Worm (Caenorhabditis elegans) whole organism, L2 larva: ENCODE results near the gene ccch-2.
"Not testable (repeated sequence)": the region's sequence is repeated elsewhere in the genome, so short reads cannot be mapped to it uniquely, and the experiment has no call there.

Experiments used
- C34F6.9 ChIP-seq: fragments of 150-350 bp; optimal IDR thresholded peaks from 2 replicates; lab custom pipeline; 2014; ENCODE audit warnings: missing biosample characterization, missing genetic modification characterization
- R02D3.7 ChIP-seq: fragments of 150-350 bp; optimal IDR thresholded peaks from 2 replicates; lab custom pipeline; 2014; ENCODE audit warnings: missing biosample characterization, missing genetic modification characterization
- Y55F3AM.14 ChIP-seq: fragments of 200-800 bp; sonication (Bioruptor generic); optimal IDR thresholded peaks from 2 replicates; lab custom pipeline; 2018; ENCODE audit warnings: mild to moderate bottlenecking, missing genetic modification characterization, missing compliant biosample characterization
- ZK546.5 ChIP-seq: sonication (generic microtip); optimal IDR thresholded peaks from 2 replicates; lab custom pipeline; 2017; ENCODE audit warnings: missing biosample characterization, missing genetic modification characterization
- alr-1 ChIP-seq: fragments of 150-350 bp; optimal IDR thresholded peaks from 2 replicates; lab custom pipeline; 2014; ENCODE audit warnings: missing biosample characterization, missing genetic modification characterization
- aly-2 ChIP-seq: fragments of 150-350 bp; optimal IDR thresholded peaks from 2 replicates; lab custom pipeline; 2014; ENCODE audit warnings: missing biosample characterization, missing genetic modification characterization
- ama-1 ChIP-seq: fragments of 150-350 bp; optimal IDR thresholded peaks from 2 replicates; lab custom pipeline; 2018; ENCODE audit warnings: inconsistent platforms
- ceh-82 ChIP-seq: fragments of 150-350 bp; optimal IDR thresholded peaks from 2 replicates; lab custom pipeline; 2014; ENCODE audit warnings: missing biosample characterization, missing genetic modification characterization
- crh-2 ChIP-seq: sonication (generic microtip); optimal IDR thresholded peaks from 2 replicates; lab custom pipeline; 2017; ENCODE audit warnings: missing biosample characterization, missing genetic modification characterization
- dmd-4 ChIP-seq: sonication (generic microtip); optimal IDR thresholded peaks from 2 replicates; lab custom pipeline; 2017; ENCODE audit warnings: missing biosample characterization, missing genetic modification characterization
- elt-1 ChIP-seq: fragments of 150-350 bp; optimal IDR thresholded peaks from 2 replicates; lab custom pipeline; 2014; ENCODE audit warnings: missing biosample characterization, missing genetic modification characterization
- elt-3 ChIP-seq: sonication (generic microtip); optimal IDR thresholded peaks from 2 replicates; lab custom pipeline; 2017; ENCODE audit warnings: missing biosample characterization, missing genetic modification characterization
- fos-1 ChIP-seq: fragments of 150-350 bp; optimal IDR thresholded peaks from 2 replicates; lab custom pipeline; 2014; ENCODE audit warnings: missing biosample characterization, missing genetic modification characterization
- lin-11 ChIP-seq: fragments of 150-350 bp; sonication (generic microtip); optimal IDR thresholded peaks from 2 replicates; lab custom pipeline; 2014; ENCODE audit warnings: missing biosample characterization, missing genetic modification characterization, inconsistent platforms, mixed read lengths
- lin-39 ChIP-seq: fragments of 150-350 bp; optimal IDR thresholded peaks from 2 replicates; lab custom pipeline; 2014; ENCODE audit warnings: missing biosample characterization, missing genetic modification reagents, missing genetic modification characterization
- lsy-2 ChIP-seq, 2 experiments: fragments of 150-350 bp in 1 of 2; sonication (generic microtip) in 1 of 2; optimal IDR thresholded peaks; 2 replicates each; lab custom pipeline; 2014 to 2017; ENCODE audit warnings: missing biosample characterization in 2 of 2, missing genetic modification characterization in 2 of 2
- mab-5 ChIP-seq: fragments of 150-350 bp; optimal IDR thresholded peaks from 2 replicates; lab custom pipeline; 2014; ENCODE audit warnings: missing biosample characterization, missing genetic modification characterization
- mbf-1 ChIP-seq: sonication (generic microtip); optimal IDR thresholded peaks from 2 replicates; lab custom pipeline; 2017; ENCODE audit warnings: missing biosample characterization, missing genetic modification characterization
- mdl-1 ChIP-seq, 2 experiments: fragments of 150-350 bp in 1 of 2; sonication (generic microtip) in 1 of 2; optimal IDR thresholded peaks; 2 replicates each; lab custom pipeline; 2017; ENCODE audit warnings: missing biosample characterization in 2 of 2, missing genetic modification characterization in 2 of 2
- nhr-10 ChIP-seq: sonication (generic microtip); optimal IDR thresholded peaks from 2 replicates; lab custom pipeline; 2017; ENCODE audit warnings: missing biosample characterization, missing genetic modification characterization
- nhr-12 ChIP-seq: fragments of 150-350 bp; optimal IDR thresholded peaks from 2 replicates; lab custom pipeline; 2014; ENCODE audit warnings: missing biosample characterization, missing genetic modification characterization
- nhr-129 ChIP-seq: fragments of 150-350 bp; optimal IDR thresholded peaks from 2 replicates; lab custom pipeline; 2014; ENCODE audit warnings: missing biosample characterization, missing genetic modification characterization
- nhr-21 ChIP-seq: fragments of 150-350 bp; optimal IDR thresholded peaks from 2 replicates; lab custom pipeline; 2014; ENCODE audit warnings: missing biosample characterization, missing genetic modification characterization
- nhr-6 ChIP-seq: fragments of 150-350 bp; optimal IDR thresholded peaks from 2 replicates; lab custom pipeline; 2014; ENCODE audit warnings: missing biosample characterization, missing genetic modification characterization
- peb-1 ChIP-seq: fragments of 150-350 bp; optimal IDR thresholded peaks from 2 replicates; lab custom pipeline; 2014; ENCODE audit warnings: missing biosample characterization, missing genetic modification characterization
- sem-4 ChIP-seq: fragments of 150-350 bp; optimal IDR thresholded peaks from 2 replicates; lab custom pipeline; 2014; ENCODE audit warnings: missing biosample characterization, missing genetic modification reagents, missing genetic modification characterization
- sma-3 ChIP-seq: sonication (generic microtip); optimal IDR thresholded peaks from 2 replicates; lab custom pipeline; 2016; ENCODE audit warnings: missing genetic modification reagents, missing genetic modification characterization, missing compliant biosample characterization
- sma-9 ChIP-seq, 2 experiments: fragments of 150-350 bp in 1 of 2; sonication (generic microtip) in 1 of 2; optimal IDR thresholded peaks; 2 replicates each; lab custom pipeline; 2014 to 2016; ENCODE audit warnings: missing genetic modification characterization in 2 of 2, mild to moderate bottlenecking in 1 of 2, missing biosample characterization in 1 of 2, missing compliant biosample characterization in 1 of 2, missing genetic modification reagents in 1 of 2, moderate library complexity in 1 of 2
- snpc-4 ChIP-seq: fragments of 150-350 bp; optimal IDR thresholded peaks from 2 replicates; lab custom pipeline; 2014; ENCODE audit warnings: missing biosample characterization, missing genetic modification characterization
- unc-39 ChIP-seq: fragments of 150-350 bp; optimal IDR thresholded peaks from 2 replicates; lab custom pipeline; 2014; ENCODE audit warnings: missing biosample characterization, missing genetic modification characterization
- unc-55 ChIP-seq: fragments of 150-350 bp; sonication (generic microtip); optimal IDR thresholded peaks from 3 replicates; lab custom pipeline; 2014; ENCODE audit warnings: missing biosample characterization, missing genetic modification reagents, missing genetic modification characterization
- zag-1 ChIP-seq: fragments of 150-350 bp; optimal IDR thresholded peaks from 2 replicates; lab custom pipeline; 2014; ENCODE audit warnings: missing biosample characterization, missing genetic modification characterization
- ztf-1 ChIP-seq: fragments of 200-800 bp; sonication (Bioruptor generic); conservative IDR thresholded peaks from 2 replicates; pipeline ENCODE4 v1.3.6; 2022; ENCODE audit warnings: missing genetic modification characterization, missing compliant biosample characterization
- ztf-4 ChIP-seq: fragments of 150-350 bp; optimal IDR thresholded peaks from 2 replicates; lab custom pipeline; 2014; ENCODE audit warnings: missing biosample characterization, missing genetic modification characterization

Gene ccch-2

DNA sequence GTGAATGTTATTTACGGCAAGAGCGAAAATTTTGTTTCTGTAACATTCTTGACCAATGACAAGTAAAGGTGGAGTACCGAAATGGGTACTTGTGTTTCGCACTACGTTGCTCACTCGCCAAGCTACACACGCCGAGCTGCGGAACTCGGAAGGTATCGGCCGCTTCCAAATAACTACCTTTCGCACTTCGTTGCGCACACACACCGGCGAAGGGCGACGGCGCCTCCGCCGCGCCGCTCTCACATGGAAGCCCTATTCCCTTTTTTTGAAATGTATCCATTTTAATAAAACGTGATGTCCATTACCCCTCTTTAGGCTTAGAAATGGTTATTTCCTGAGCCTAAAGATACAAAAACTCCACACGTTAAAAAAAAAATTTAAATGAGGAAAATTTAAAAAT, 28.9 kb downstream of the ccch-2 start:
- TF ChIP-seq dmd-4 (tag; lab: Kevin White, UChicago) = no peak
- no peak for TF ChIP-seq sem-4 (tag; lab: Kevin White, UChicago)
- no peak for TF ChIP-seq aly-2 (tag; lab: Kevin White, UChicago)
- TF ChIP-seq nhr-6 (tag; lab: Kevin White, UChicago) = no peak
- TF ChIP-seq sma-9 (GFP tag; optimal IDR thresholded peaks at IDR 0.05; lab: Kevin White, UChicago) = no peak
- no peak for TF ChIP-seq sma-9 (tag; optimal IDR thresholded peaks at IDR 0.05; lab: Kevin White, UChicago)
- no peak for TF ChIP-seq nhr-21
- no peak for TF ChIP-seq R02D3.7
- no peak for TF ChIP-seq lin-39 (tag; lab: Kevin White, UChicago)

ce11 chrIV:16307925-16308324, 29.9 kb downstream of the ccch-2 start, which contains the start of gene rac-2:
Gene rac-2 (plus strand): TSS chrIV:16308225.
- TF ChIP-seq unc-55, alr-1, elt-3: not testable (repeated sequence)

ce11 chrIV:16310103-16310502, 32.1 kb downstream of the ccch-2 start:
- TF ChIP-seq ama-1 (lab: Kevin White, UChicago) = no peak
- TF ChIP-seq C34F6.9 = no peak
- TF ChIP-seq unc-39 (tag; lab: Kevin White, UChicago) = no peak
- no peak for TF ChIP-seq nhr-12 (tag; lab: Kevin White, UChicago)
- no peak for TF ChIP-seq nhr-6 (tag; lab: Kevin White, UChicago)
- no peak for TF ChIP-seq nhr-10
- TF ChIP-seq sma-3 (GFP tag; lab: Kevin White, UChicago) = no peak
- TF ChIP-seq ceh-82 (tag; lab: Kevin White, UChicago) = no peak
- TF ChIP-seq mbf-1 (tag; lab: Kevin White, UChicago) = no peak
- TF ChIP-seq alr-1 = no peak
- TF ChIP-seq lin-11 (tag; lab: Kevin White, UChicago) = no peak
- no peak for TF ChIP-seq aly-2 (tag; lab: Kevin White, UChicago)
- no peak for TF ChIP-seq zag-1
- no peak for TF ChIP-seq R02D3.7
- TF ChIP-seq ztf-4 = no peak
- TF ChIP-seq fos-1 (tag; lab: Kevin White, UChicago) = no peak
- no peak for TF ChIP-seq elt-3
- no peak for TF ChIP-seq ZK546.5

- no peak for TF ChIP-seq peb-1 (tag; lab: Kevin White, UChicago)
- TF ChIP-seq nhr-129 (tag; lab: Kevin White, UChicago) = no peak
- no peak for TF ChIP-seq unc-39 (tag; lab: Kevin White, UChicago)
- TF ChIP-seq snpc-4 (tag; lab: Kevin White, UChicago) = no peak
- no peak for TF ChIP-seq sma-9 (GFP tag; optimal IDR thresholded peaks at IDR 0.05; lab: Kevin White, UChicago)
- no peak for TF ChIP-seq sma-9 (tag; optimal IDR thresholded peaks at IDR 0.05; lab: Kevin White, UChicago)
- TF ChIP-seq mdl-1 (tag; optimal IDR thresholded peaks at IDR 0.05; lab: Kevin White, UChicago) = no peak
- no peak for TF ChIP-seq Y55F3AM.14
- no peak for TF ChIP-seq sem-4 (tag; lab: Kevin White, UChicago)
- TF ChIP-seq ztf-1 (GFP tag; lab: Robert Waterston, UW) = no peak
- TF ChIP-seq elt-1 = no peak
Observed at ce11 chrIV:16320410-16320809, 42.4 kb downstream of the ccch-2 start, which contains the start of gene K03D3.5. Gene K03D3.5 (minus strand): TSS chrIV:16320510.

DNA sequence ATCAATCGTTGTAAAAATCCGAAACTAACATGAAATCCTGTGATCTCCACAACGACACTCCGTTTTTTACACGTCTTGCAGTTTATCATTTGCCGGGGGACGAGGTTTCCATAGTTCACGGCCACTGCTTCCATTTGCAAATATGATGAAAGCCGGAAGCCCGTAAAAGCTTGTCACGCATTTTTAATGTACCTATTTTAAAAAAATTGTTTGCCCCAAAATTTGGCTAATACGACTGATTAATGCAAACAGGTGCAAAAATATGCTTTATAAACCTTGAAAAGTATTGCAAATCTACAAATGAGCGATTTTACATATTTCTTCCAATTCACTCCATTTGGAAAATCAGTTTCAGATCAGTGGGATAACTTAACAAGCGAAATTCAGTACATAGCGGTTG, 42.9 kb downstream of the ccch-2 start, which contains the start of gene srz-61:
TSS of gene srz-61 (plus strand) at position 301 of the 400 bp plus-strand sequence.
- TF ChIP-seq ama-1 (lab: Kevin White, UChicago) (no peak), elt-1 (no peak), peb-1 (tag; lab: Kevin White, UChicago) (no peak), elt-3 (no peak)

DNA sequence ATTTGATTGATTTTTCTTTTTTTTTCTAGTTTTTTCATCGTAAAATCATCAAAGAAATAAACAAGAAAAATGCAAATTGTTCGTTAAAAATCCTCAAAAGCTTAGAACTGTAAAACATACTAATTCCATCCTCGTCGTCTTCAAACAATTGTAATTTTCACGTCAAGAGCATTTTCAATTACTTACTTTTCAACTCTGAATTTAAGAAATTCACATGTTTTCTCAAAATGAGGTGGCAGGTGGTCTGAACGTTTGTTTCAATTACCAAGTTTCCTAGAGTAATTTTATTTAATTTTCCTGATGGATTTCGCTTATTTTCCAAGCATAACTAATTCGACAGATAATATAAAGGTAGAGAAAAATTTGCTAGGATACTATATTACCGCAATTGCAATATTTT, 45.4 kb downstream of the ccch-2 start, which contains the start of gene srz-104:
TSS of gene srz-104 (plus strand) at position 301 of the 400 bp plus-strand sequence.
- TF ChIP-seq peb-1 (tag; lab: Kevin White, UChicago) (no peak), ceh-82 (tag; lab: Kevin White, UChicago) (no peak), mab-5 (no peak), ZK546.5 (no peak), ztf-4 (no peak), ztf-1 (GFP tag; lab: Robert Waterston, UW) (no peak), fos-1 (tag; lab: Kevin White, UChicago) (no peak), dmd-4 (tag; lab: Kevin White, UChicago) (no peak), crh-2 (tag; lab: Kevin White, UChicago) (no peak), lsy-2 (tag; optimal IDR thresholded peaks at IDR 0.05; lab: Kevin White, UChicago) (no peak), nhr-10 (no peak), ama-1 (lab: Kevin White, UChicago) (no peak), Y55F3AM.14 (no peak), lin-39 (tag; lab: Kevin White, UChicago) (no peak)
